Worm (Caenorhabditis elegans) whole organism, young adult: ENCODE results near the gene fbxb-9.

Experiments used
- B0035.1 ChIP-seq: sonication (generic microtip); optimal IDR thresholded peaks from 2 replicates; lab custom pipeline; 2016; ENCODE audit warnings: missing genetic modification characterization, mild to moderate bottlenecking, missing compliant biosample characterization, missing genotype, missing genetic modification reagents
- B0336.3 ChIP-seq: fragments of 200-800 bp; sonication (Bioruptor generic); IDR thresholded peaks from 2 replicates; pipeline ENCODE4 v1.3.6; 2022; ENCODE audit warnings: missing genetic modification characterization, missing compliant biosample characterization
- F57A8.1 ChIP-seq: fragments of 200-800 bp; sonication (Bioruptor generic); optimal IDR thresholded peaks from 2 replicates; lab custom pipeline; 2018; ENCODE audit warnings: mild to moderate bottlenecking, missing genetic modification characterization, moderate library complexity, missing compliant biosample characterization
- Y56A3A.18 ChIP-seq: fragments of 200-800 bp; sonication (Bioruptor generic); IDR thresholded peaks from 2 replicates; pipeline ENCODE4 v1.3.6; 2022; ENCODE audit warnings: missing genetic modification reagents, missing genetic modification characterization, missing compliant biosample characterization
- Y95B8A.8 ChIP-seq: fragments of 200-800 bp; sonication (Bioruptor generic); IDR thresholded peaks from 2 replicates; pipeline ENCODE4 v1.3.6; 2022; ENCODE audit warnings: missing genetic modification reagents, missing genetic modification characterization, missing compliant biosample characterization
- ZK185.1 ChIP-seq: sonication (generic microtip); optimal IDR thresholded peaks from 2 replicates; lab custom pipeline; 2016; ENCODE audit warnings: mild to moderate bottlenecking, missing genetic modification characterization, missing compliant biosample characterization; ENCODE audit not compliant: poor library complexity, severe bottlenecking
- ama-1 ChIP-seq, 3 experiments: fragments of 150-350 bp in 1 of 3; sonication (generic microtip) in 2 of 3; optimal IDR thresholded peaks; 2 replicates each; lab custom pipeline; 2014 to 2018; ENCODE audit warnings: missing biosample characterization in 2 of 3, missing genetic modification characterization in 2 of 3, missing genetic modification reagents in 2 of 3
- atf-7 ChIP-seq: sonication (generic microtip); optimal IDR thresholded peaks from 2 replicates; lab custom pipeline; 2017; ENCODE audit warnings: mild to moderate bottlenecking, missing genetic modification characterization, missing compliant biosample characterization
- attf-5 ChIP-seq: fragments of 200-800 bp; sonication (Bioruptor generic); optimal IDR thresholded peaks from 2 replicates; lab custom pipeline; 2018; ENCODE audit warnings: mild to moderate bottlenecking, missing genetic modification characterization, missing compliant biosample characterization
- bed-2 ChIP-seq: fragments of 200-800 bp; sonication (Bioruptor generic); IDR thresholded peaks from 2 replicates; pipeline ENCODE4 v1.3.6; 2022; ENCODE audit warnings: missing genetic modification reagents, missing genetic modification characterization, missing compliant biosample characterization
- cebp-1 ChIP-seq, 2 experiments: fragments of 200-800 bp in 1 of 2; sonication (Bioruptor generic) in 1 of 2; sonication (generic microtip) in 1 of 2; IDR thresholded peaks in 1 of 2; optimal IDR thresholded peaks in 1 of 2; 2 replicates each; pipeline versions ENCODE4 v1.3.6 to Lab custom; 2017 to 2022; ENCODE audit warnings: missing compliant biosample characterization in 2 of 2, missing genetic modification characterization in 2 of 2, mild to moderate bottlenecking in 1 of 2, missing genetic modification reagents in 1 of 2, moderate library complexity in 1 of 2
- ceh-79 ChIP-seq: sonication (generic microtip); optimal IDR thresholded peaks from 2 replicates; lab custom pipeline; 2017; ENCODE audit warnings: mild to moderate bottlenecking, missing genetic modification characterization, missing compliant biosample characterization
- ceh-91 ChIP-seq: fragments of 200-800 bp; sonication (Bioruptor generic); IDR thresholded peaks from 2 replicates; pipeline ENCODE4 v1.3.6; 2022; ENCODE audit warnings: missing genetic modification reagents, missing genetic modification characterization, missing compliant biosample characterization
- dox-1 ChIP-seq: fragments of 200-800 bp; sonication (Bioruptor generic); IDR thresholded peaks from 2 replicates; pipeline ENCODE4 v1.3.6; 2022; ENCODE audit warnings: missing genetic modification reagents, missing genetic modification characterization, missing compliant biosample characterization
- dpl-1 ChIP-seq: fragments of 150-350 bp; optimal IDR thresholded peaks from 2 replicates; lab custom pipeline; 2014; ENCODE audit warnings: missing biosample characterization, missing genetic modification reagents, missing genetic modification characterization
- ekl-4 ChIP-seq: fragments of 200-800 bp; sonication (Bioruptor generic); IDR thresholded peaks from 2 replicates; pipeline ENCODE4 v1.3.6; 2022; ENCODE audit warnings: missing genetic modification reagents, missing genetic modification characterization, missing compliant biosample characterization
- ets-4 ChIP-seq: fragments of 200-800 bp; sonication (Bioruptor generic); optimal IDR thresholded peaks from 2 replicates; lab custom pipeline; 2018; ENCODE audit warnings: mild to moderate bottlenecking, missing genetic modification characterization, missing compliant biosample characterization
- him-1 ChIP-seq: sonication (generic microtip); optimal IDR thresholded peaks from 2 replicates; lab custom pipeline; 2016; ENCODE audit warnings: missing genotype, missing genetic modification reagents, missing genetic modification characterization, missing compliant biosample characterization
- hmg-1.2 ChIP-seq: fragments of 200-800 bp; sonication (Bioruptor generic); IDR thresholded peaks from 2 replicates; pipeline ENCODE4 v1.3.6; 2022; ENCODE audit warnings: missing genetic modification reagents, missing genetic modification characterization, missing compliant biosample characterization
- hsf-1 ChIP-seq: fragments of 200-800 bp; sonication (Bioruptor generic); IDR thresholded peaks from 2 replicates; pipeline ENCODE4 v1.3.6; 2022; ENCODE audit warnings: missing genetic modification reagents, missing genetic modification characterization, missing compliant biosample characterization
- let-607 ChIP-seq, 2 experiments: fragments of 200-800 bp in 1 of 2; sonication (Bioruptor generic) in 1 of 2; sonication (generic microtip) in 1 of 2; optimal IDR thresholded peaks; 2 replicates each; lab custom pipeline; 2016 to 2018; ENCODE audit warnings: mild to moderate bottlenecking in 2 of 2, missing compliant biosample characterization in 2 of 2, missing genetic modification characterization in 2 of 2, moderate library complexity in 2 of 2, missing genotype in 1 of 2
- lin-26 ChIP-seq: fragments of 200-800 bp; sonication (Bioruptor generic); IDR thresholded peaks from 2 replicates; pipeline ENCODE4 v1.3.6; 2022; ENCODE audit warnings: missing genetic modification reagents, missing genetic modification characterization, missing compliant biosample characterization
- lsl-1 ChIP-seq: fragments of 200-800 bp; sonication (Bioruptor generic); optimal IDR thresholded peaks from 2 replicates; lab custom pipeline; 2018; ENCODE audit warnings: mild to moderate bottlenecking, missing genetic modification characterization, moderate library complexity, missing compliant biosample characterization
- madf-3 ChIP-seq: fragments of 200-800 bp; sonication (Bioruptor generic); IDR thresholded peaks from 2 replicates; pipeline ENCODE4 v1.3.6; 2022; ENCODE audit warnings: missing genetic modification reagents, missing genetic modification characterization, missing compliant biosample characterization
- mel-28 ChIP-seq: sonication (generic microtip); optimal IDR thresholded peaks from 2 replicates; lab custom pipeline; 2016; ENCODE audit warnings: borderline replicate concordance, mild to moderate bottlenecking, missing genetic modification characterization, missing compliant biosample characterization
- nhr-80 ChIP-seq: sonication (generic microtip); optimal IDR thresholded peaks from 2 replicates; lab custom pipeline; 2016; ENCODE audit warnings: missing genetic modification characterization, missing compliant biosample characterization
- rec-8 ChIP-seq, 2 experiments: sonication (generic microtip); optimal IDR thresholded peaks; 2 replicates each; lab custom pipeline; 2016; ENCODE audit warnings: mild to moderate bottlenecking in 2 of 2, missing genetic modification characterization in 2 of 2, missing genetic modification reagents in 2 of 2, missing genotype in 2 of 2, missing biosample characterization in 1 of 2, missing compliant biosample characterization in 1 of 2, moderate library complexity in 1 of 2
- repo-1 ChIP-seq: sonication (generic microtip); optimal IDR thresholded peaks from 2 replicates; lab custom pipeline; 2017; ENCODE audit warnings: mild to moderate bottlenecking, missing genetic modification characterization, missing compliant biosample characterization
- rpc-1 ChIP-seq, 2 experiments: fragments of 150-350 bp in 1 of 2; sonication (generic microtip) in 1 of 2; optimal IDR thresholded peaks; 2 replicates each; lab custom pipeline; 2014 to 2018; ENCODE audit warnings: missing biosample characterization in 1 of 2, missing genetic modification characterization in 1 of 2, missing genetic modification reagents in 1 of 2, missing genotype in 1 of 2
- tbp1 ChIP-seq: fragments of 200-800 bp; sonication (Bioruptor generic); optimal IDR thresholded peaks from 2 replicates; lab custom pipeline; 2018; ENCODE audit warnings: mild to moderate bottlenecking, missing genetic modification characterization, missing compliant biosample characterization
- xnd-1 ChIP-seq: sonication (generic microtip); optimal IDR thresholded peaks from 2 replicates; lab custom pipeline; 2016; ENCODE audit warnings: missing genotype, missing genetic modification reagents, missing genetic modification characterization, missing compliant biosample characterization
- ztf-26 ChIP-seq: sonication (generic microtip); optimal IDR thresholded peaks from 2 replicates; lab custom pipeline; 2017; ENCODE audit warnings: missing genetic modification characterization, missing compliant biosample characterization

Gene fbxb-9

DNA sequence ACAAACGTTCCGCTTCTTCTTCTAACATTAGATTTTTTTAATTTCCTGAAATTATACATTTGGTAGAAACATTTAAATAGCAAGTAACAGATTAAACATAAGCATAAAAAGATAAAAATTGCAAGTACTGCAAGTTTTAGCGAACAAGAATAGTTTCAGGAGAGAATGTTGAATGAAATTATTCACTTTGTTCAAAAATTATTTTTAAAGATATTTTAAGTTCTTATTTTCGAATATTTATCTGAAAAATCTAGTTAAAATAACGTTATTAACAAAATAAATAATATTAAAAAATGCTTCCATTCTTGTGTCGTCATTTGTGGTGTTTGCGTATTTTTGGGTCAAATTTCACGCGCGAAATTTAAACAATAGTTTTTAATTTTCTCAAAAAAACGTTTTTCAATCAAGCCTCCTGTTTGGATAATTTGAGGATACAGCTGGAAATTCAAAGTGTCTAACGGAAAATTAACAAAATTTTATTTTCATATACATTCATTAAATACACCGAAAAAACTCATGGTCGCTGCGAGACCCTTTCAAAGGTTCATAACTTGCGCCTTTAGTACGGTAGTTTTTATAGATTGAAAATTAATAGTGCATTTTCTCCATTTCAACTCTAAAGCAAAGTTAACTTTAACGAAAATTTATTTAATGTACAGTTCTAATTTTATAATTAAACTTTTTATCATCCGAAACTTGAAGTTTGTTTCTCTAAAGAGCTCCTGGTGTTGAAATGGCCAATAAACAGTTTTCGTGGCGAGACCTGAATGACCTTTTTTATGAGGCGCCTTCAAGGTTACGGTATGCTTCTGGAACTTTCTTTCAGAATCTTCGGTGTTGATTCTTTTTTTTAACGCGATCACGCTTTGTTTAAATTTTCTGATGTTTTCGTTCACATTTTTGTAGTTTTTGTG is 19.8 kb downstream of the fbxb-9 start, which contains the start of gene skih-2 (continued):
- TF ChIP-seq dpl-1: peak; percentile 70
- TF ChIP-seq ekl-4 (GFP tag; lab: Robert Waterston, UW): 0 out of 2 replicates have a peak, but pooled peaks have one; percentile 15
- TF ChIP-seq xnd-1 (tag; lab: Kevin White, UChicago): peak; percentile 91
- TF ChIP-seq hsf-1 (GFP tag; lab: Robert Waterston, UW): peak; percentile 98
- no peak for TF ChIP-seq cebp-1 (GFP tag; IDR thresholded peaks at IDR 0.05; lab: Robert Waterston, UW)
- TF ChIP-seq cebp-1 (tag; optimal IDR thresholded peaks at IDR 0.05; lab: Kevin White, UChicago): no peak
- peak; percentile 93 for TF ChIP-seq lsl-1 (GFP tag; lab: Kevin White, UChicago)
- TF ChIP-seq, all 124 proteins: peak for 20

DNA sequence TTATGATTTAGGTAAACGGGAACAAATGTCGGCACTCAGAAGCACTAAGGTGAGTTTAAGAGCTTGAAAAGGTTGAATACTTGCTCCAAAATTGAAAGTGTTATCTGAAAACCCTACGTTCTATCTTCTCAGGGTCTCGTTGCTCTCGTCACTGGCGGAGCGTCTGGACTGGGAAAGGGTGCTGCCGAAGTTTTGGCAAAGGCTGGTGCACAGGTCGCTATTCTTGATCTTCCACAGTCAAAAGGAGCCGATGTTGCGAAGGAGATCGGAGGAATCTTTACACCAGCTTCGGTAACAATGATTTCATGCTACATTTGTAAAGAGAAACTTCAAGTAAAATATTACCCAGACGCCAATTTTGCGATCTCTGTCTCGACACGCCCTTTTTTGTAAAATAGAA is 31.1 kb downstream of the fbxb-9 start, which contains the start of gene ard-1:
Gene ard-1 (plus strand): TSS at position 12 of the 400 bp plus-strand sequence.
- no peak for TF ChIP-seq bed-2
- TF ChIP-seq B0336.3: 0 out of 2 replicates have a peak, but pooled peaks have one; percentile 39
- 0 out of 2 replicates have a peak, but pooled peaks have one; percentile 32 for TF ChIP-seq madf-3 (GFP tag; lab: Robert Waterston, UW)
- TF ChIP-seq hsf-1 (GFP tag; lab: Robert Waterston, UW): 0 out of 2 replicates have a peak, but pooled peaks have one; percentile 15
- no peak for TF ChIP-seq dpl-1
- peak; percentile 10 for TF ChIP-seq xnd-1 (tag; lab: Kevin White, UChicago)

DNA sequence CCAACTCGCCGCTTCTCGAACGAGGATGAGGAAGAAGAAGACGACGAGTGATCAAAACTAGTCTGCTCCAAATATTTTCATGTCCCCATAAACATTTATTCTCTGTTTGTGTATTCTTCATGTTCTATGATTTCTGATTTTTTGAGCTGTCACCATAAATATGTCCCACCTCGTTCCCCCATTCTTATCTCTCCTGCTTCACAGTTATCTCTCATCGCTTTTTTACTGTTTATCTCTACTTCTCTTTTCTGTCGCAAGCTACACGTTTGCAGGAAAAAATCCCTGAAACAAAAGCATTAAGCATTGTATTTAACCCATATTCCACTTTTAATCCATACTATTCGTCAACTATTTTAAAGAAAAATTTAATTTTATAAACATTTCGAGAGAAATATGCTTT is 31.6 kb downstream of the fbxb-9 start:
- TF ChIP-seq nhr-80 (tag; lab: Kevin White, UChicago) (peak; percentile 45), ceh-91 (GFP tag; lab: Robert Waterston, UW) (no peak), repo-1 (tag; lab: Kevin White, UChicago) (no peak), dox-1 (GFP tag; lab: Robert Waterston, UW) (no peak), ZK185.1 (tag; lab: Kevin White, UChicago) (no peak), tbp1 (GFP tag; lab: Kevin White, UChicago) (no peak), hmg-1.2 (GFP tag; lab: Robert Waterston, UW) (peak; percentile 29; the same call in 1 of the 2 replicates), lin-26 (no peak), xnd-1 (tag; lab: Kevin White, UChicago) (no peak), hsf-1 (GFP tag; lab: Robert Waterston, UW) (no peak), Y95B8A.8 (no peak), ama-1 (optimal IDR thresholded peaks at IDR 0.05; lab: Kevin White, UChicago) (no peak), ama-1 (GFP tag; optimal IDR thresholded peaks at IDR 0.05; lab: Kevin White, UChicago) (peak in 1 of 2 experiments; percentile 44), attf-5 (GFP tag; lab: Kevin White, UChicago) (no peak), Y56A3A.18 (GFP tag; lab: Robert Waterston, UW) (no peak), him-1 (no peak), let-607 (tag; optimal IDR thresholded peaks at IDR 0.05; lab: Kevin White, UChicago) (peak in 1 of 2 experiments; percentile 8)

DNA sequence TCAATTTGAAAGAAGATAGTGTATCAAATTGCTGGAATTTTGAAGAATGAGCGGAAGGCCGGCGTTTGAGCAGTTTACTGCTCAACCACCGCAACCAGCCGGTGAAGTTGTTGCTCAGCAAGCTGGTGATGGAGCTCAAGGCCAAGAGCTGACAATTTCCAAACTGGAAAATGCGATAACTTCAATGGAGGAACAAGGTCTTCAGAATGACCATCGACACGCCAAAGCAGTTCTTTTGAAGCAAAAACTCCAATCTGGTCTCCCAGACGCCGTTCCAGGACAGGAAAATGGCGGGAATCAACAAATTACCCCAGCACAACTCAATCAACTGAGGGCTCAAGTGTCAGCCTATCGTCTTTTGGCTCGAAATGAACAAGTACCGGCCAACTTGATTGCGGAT is 36.3 kb downstream of the fbxb-9 start:
- no peak for TF ChIP-seq rec-8 (tag; optimal IDR thresholded peaks at IDR 0.05; lab: Kevin White, UChicago)
- no peak for TF ChIP-seq ztf-26
- no peak for TF ChIP-seq B0035.1
- TF ChIP-seq ceh-79 (tag; lab: Kevin White, UChicago): no peak
- TF ChIP-seq ets-4 (GFP tag; lab: Kevin White, UChicago): no peak
- TF ChIP-seq let-607 (tag; optimal IDR thresholded peaks at IDR 0.05; lab: Kevin White, UChicago): no peak
- TF ChIP-seq atf-7 (tag; lab: Kevin White, UChicago): no peak
- TF ChIP-seq attf-5 (GFP tag; lab: Kevin White, UChicago): no peak
- TF ChIP-seq rpc-1 (optimal IDR thresholded peaks at IDR 0.05; lab: Kevin White, UChicago): no peak
- no peak for TF ChIP-seq rpc-1 (tag; optimal IDR thresholded peaks at IDR 0.05; lab: Kevin White, UChicago)
- TF ChIP-seq mel-28 (tag; lab: Kevin White, UChicago): no peak
- no peak for TF ChIP-seq F57A8.1 (GFP tag; lab: Kevin White, UChicago)
- TF ChIP-seq, all 124 proteins: peak for 0
